Worm (Caenorhabditis elegans): ENCODE results near the gene myrf-2.
A peak's percentile ranks its signal among the peaks of the same experiment; 100 is the strongest.

myrf-2 gene

ce11 chrX:10162476-10162875 is 31.7 kb downstream of the myrf-2 start:
- TF ChIP-seq peb-1 (tag; optimal IDR thresholded peaks at IDR 0.05), result no peak
- TF ChIP-seq dmd-4 (tag; optimal IDR thresholded peaks at IDR 0.05), result no peak
- no peak for TF ChIP-seq fos-1 (tag; optimal IDR thresholded peaks at IDR 0.05)
- TF ChIP-seq lin-11 (tag; optimal IDR thresholded peaks at IDR 0.05), result no peak
- TF ChIP-seq mdl-1 (tag; optimal IDR thresholded peaks at IDR 0.05), result no peak
- no peak for TF ChIP-seq nhr-77 (tag; optimal IDR thresholded peaks at IDR 0.05)
- no peak for TF ChIP-seq Y55F3AM.14 (GFP tag; optimal IDR thresholded peaks at IDR 0.05)
- TF ChIP-seq alr-1 (tag; optimal IDR thresholded peaks at IDR 0.05), result no peak
- TF ChIP-seq nhr-21 (tag; optimal IDR thresholded peaks at IDR 0.05), result no peak
- TF ChIP-seq ZK546.5 (tag; optimal IDR thresholded peaks at IDR 0.05), result no peak
- TF ChIP-seq blmp-1 (tag; optimal IDR thresholded peaks at IDR 0.05; ENCODE audit: insufficient read depth), result no peak

DNA sequence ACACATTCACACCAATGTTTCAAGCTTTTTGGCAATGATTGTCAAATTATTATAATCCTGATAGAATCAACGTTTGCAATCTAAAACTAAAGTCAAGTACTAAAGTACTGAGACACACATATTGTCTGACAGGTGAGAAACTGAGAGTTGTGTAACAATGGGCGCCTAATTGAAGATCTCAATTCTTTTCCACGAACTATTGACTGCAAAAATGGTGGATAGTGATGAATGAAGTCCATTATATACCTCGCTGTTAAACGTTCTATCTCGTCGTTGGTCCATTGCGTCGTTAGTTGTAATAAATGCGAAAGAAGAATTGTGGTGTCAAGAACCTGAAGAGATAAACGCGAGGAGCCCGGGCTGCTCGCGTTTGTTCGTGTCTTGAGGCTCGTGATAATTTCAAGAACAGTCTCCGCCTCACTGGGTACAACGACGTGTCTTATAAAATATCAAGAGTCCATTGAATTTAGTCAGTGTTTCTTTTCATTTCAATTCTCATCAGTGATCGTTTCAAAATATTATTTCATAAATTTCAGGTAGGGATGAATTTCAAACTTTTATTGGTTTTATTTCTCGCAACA is 34.0 kb downstream of the myrf-2 start, which contains the start of gene F09B9.4:
Gene F09B9.4, plus strand, starts transcription at position 531 of the 581 bp plus-strand sequence.
- TF ChIP-seq zag-1 (tag; optimal IDR thresholded peaks at IDR 0.05) (no peak), nhr-6 (tag; optimal IDR thresholded peaks at IDR 0.05) (no peak), nhr-21 (tag; optimal IDR thresholded peaks at IDR 0.05) (no peak), ceh-82 (tag; optimal IDR thresholded peaks at IDR 0.05) (no peak), peb-1 (tag; optimal IDR thresholded peaks at IDR 0.05) (no peak), ztf-11 (tag; optimal IDR thresholded peaks at IDR 0.05) (no peak), lin-39 (tag; optimal IDR thresholded peaks at IDR 0.05) (no peak), nhr-129 (tag; optimal IDR thresholded peaks at IDR 0.05) (peak; percentile 10), nhr-237 (tag; optimal IDR thresholded peaks at IDR 0.05) (no peak), sem-4 (tag; optimal IDR thresholded peaks at IDR 0.05) (no peak), lin-13 (GFP tag; optimal IDR thresholded peaks at IDR 0.05) (no peak), C34F6.9 (tag; optimal IDR thresholded peaks at IDR 0.05) (peak; percentile 23), unc-39 (tag; optimal IDR thresholded peaks at IDR 0.05) (no peak), F13H6.1 (tag; optimal IDR thresholded peaks at IDR 0.05) (peak; percentile 8), nhr-23 (tag; optimal IDR thresholded peaks at IDR 0.05) (no peak), unc-55 (GFP tag; optimal IDR thresholded peaks at IDR 0.05) (no peak), nhr-12 (tag; optimal IDR thresholded peaks at IDR 0.05) (no peak), mab-5 (tag; optimal IDR thresholded peaks at IDR 0.05) (no peak), sma-9 (GFP tag; optimal IDR thresholded peaks at IDR 0.05) (no peak), sma-9 (tag; optimal IDR thresholded peaks at IDR 0.05) (no peak), elt-3 (tag; optimal IDR thresholded peaks at IDR 0.05) (no peak)

ce11 chrX:10158716-10159115 is 35.5 kb downstream of the myrf-2 start, which contains the start of gene erd-2.1:
erd-2.1 (minus strand) TSS chrX:10158829.
- no peak for TF ChIP-seq aly-2 (tag; optimal IDR thresholded peaks at IDR 0.05)
- no peak for TF ChIP-seq dmd-4 (tag; optimal IDR thresholded peaks at IDR 0.05)
- no peak for TF ChIP-seq nhr-237 (tag; optimal IDR thresholded peaks at IDR 0.05)
- peak in 1 of 2 experiments; percentile 72 for TF ChIP-seq lsy-2 (tag; optimal IDR thresholded peaks at IDR 0.05)
- TF ChIP-seq nhr-12 (tag; optimal IDR thresholded peaks at IDR 0.05), result no peak
- no peak for TF ChIP-seq nhr-25 (tag; optimal IDR thresholded peaks at IDR 0.05)
- peak; percentile 59 for TF ChIP-seq zag-1 (tag; optimal IDR thresholded peaks at IDR 0.05)
- no peak for TF ChIP-seq alr-1 (tag; optimal IDR thresholded peaks at IDR 0.05)
- no peak for TF ChIP-seq egl-27 (tag; optimal IDR thresholded peaks at IDR 0.05)
- no peak for TF ChIP-seq nhr-11 (tag; optimal IDR thresholded peaks at IDR 0.05)
- peak; percentile 51 for TF ChIP-seq F13H6.1 (tag; optimal IDR thresholded peaks at IDR 0.05)
- TF ChIP-seq fos-1 (tag; optimal IDR thresholded peaks at IDR 0.05), result peak; percentile 73
- TF ChIP-seq sma-3 (GFP tag; optimal IDR thresholded peaks at IDR 0.05), result peak; percentile 55
- no peak for TF ChIP-seq peb-1 (tag; optimal IDR thresholded peaks at IDR 0.05)
- TF ChIP-seq mbf-1 (tag; optimal IDR thresholded peaks at IDR 0.05), result no peak
- TF ChIP-seq elt-3 (tag; optimal IDR thresholded peaks at IDR 0.05), result no peak
- peak; percentile 37 for TF ChIP-seq lin-13 (GFP tag; optimal IDR thresholded peaks at IDR 0.05)
- TF ChIP-seq unc-62 (GFP tag; optimal IDR thresholded peaks at IDR 0.05), result no peak
- TF ChIP-seq mab-5 (tag; optimal IDR thresholded peaks at IDR 0.05), result no peak
- TF ChIP-seq snpc-4 (tag; optimal IDR thresholded peaks at IDR 0.05), result no peak
- TF ChIP-seq skn-1 (tag; optimal IDR thresholded peaks at IDR 0.05), result no peak
- peak; percentile 7 for TF ChIP-seq ceh-16 (tag; optimal IDR thresholded peaks at IDR 0.05)
- peak; percentile 98 for TF ChIP-seq crh-2 (tag; optimal IDR thresholded peaks at IDR 0.05)
- TF ChIP-seq lin-11 (tag; optimal IDR thresholded peaks at IDR 0.05), result no peak
- TF ChIP-seq nhr-77 (tag; optimal IDR thresholded peaks at IDR 0.05), result no peak
- peak; percentile 87 for TF ChIP-seq nhr-129 (tag; optimal IDR thresholded peaks at IDR 0.05)
- TF ChIP-seq ama-1 (optimal IDR thresholded peaks at IDR 0.05), result no peak
- TF ChIP-seq ztf-11 (tag; optimal IDR thresholded peaks at IDR 0.05), result no peak
- peak; percentile 67 for TF ChIP-seq sem-4 (tag; optimal IDR thresholded peaks at IDR 0.05)
- TF ChIP-seq nhr-10 (tag; optimal IDR thresholded peaks at IDR 0.05), result no peak
- no peak for TF ChIP-seq ztf-1 (GFP tag; conservative IDR thresholded peaks at IDR 0.05)
- no peak for TF ChIP-seq R02D3.7 (tag; optimal IDR thresholded peaks at IDR 0.05)
- no peak for TF ChIP-seq Y55F3AM.14 (GFP tag; optimal IDR thresholded peaks at IDR 0.05)
- no peak for TF ChIP-seq unc-39 (tag; optimal IDR thresholded peaks at IDR 0.05)
- peak; percentile 71 for TF ChIP-seq sma-9 (GFP tag; optimal IDR thresholded peaks at IDR 0.05)
- no peak for TF ChIP-seq sma-9 (tag; optimal IDR thresholded peaks at IDR 0.05)
- TF ChIP-seq ceh-82 (tag; optimal IDR thresholded peaks at IDR 0.05), result no peak
- peak; percentile 67 for TF ChIP-seq unc-55 (GFP tag; optimal IDR thresholded peaks at IDR 0.05)
- TF ChIP-seq nhr-23 (tag; optimal IDR thresholded peaks at IDR 0.05), result no peak
- TF ChIP-seq gmeb-1 (tag; optimal IDR thresholded peaks at IDR 0.05), result no peak
- peak; percentile 62 for TF ChIP-seq C34F6.9 (tag; optimal IDR thresholded peaks at IDR 0.05)
